Fruit fly (Drosophila melanogaster): ENCODE data around the gene Plc21C.

- TF ChIP-seq psq (optimal IDR thresholded peaks at IDR 0.05) (no peak), ttk (optimal IDR thresholded peaks at IDR 0.05) (no peak), Myc (optimal IDR thresholded peaks at IDR 0.05) (no peak), Sin3A (optimal IDR thresholded peaks at IDR 0.05) (no peak), insv (optimal IDR thresholded peaks at IDR 0.05) (no peak)
These were observed 16.7 kb upstream of the Plc21C start, which contains the start of gene Amnionless for dm6 chr2L:289044-289443.
